Fruit fly (Drosophila melanogaster) whole organism, embryonic: Measurements from ENCODE around the gene dysf.
A peak's percentile ranks its signal among the peaks of the same experiment; 100 is the strongest.

Experiments used
- Aef1 ChIP-seq: fragments of 200-800 bp; sonication (Bioruptor generic); IDR thresholded peaks from 3 replicates; pipeline ENCODE4 v1.3.6; 2022; ENCODE audit warnings: missing biosample characterization, missing genetic modification characterization
- Asciz ChIP-seq: fragments of 200-800 bp; sonication (Bioruptor generic); optimal IDR thresholded peaks from 2 replicates; lab custom pipeline; 2017; ENCODE audit warnings: missing biosample characterization, mild to moderate bottlenecking, missing genetic modification characterization, missing genetic modification reagents
- B-H2 ChIP-seq: fragments of 200-800 bp; sonication (Bioruptor generic); optimal IDR thresholded peaks from 2 replicates; lab custom pipeline; 2018; ENCODE audit warnings: missing biosample characterization, mild to moderate bottlenecking, missing genetic modification characterization
- C15 ChIP-seq: fragments of 200-800 bp; sonication (Bioruptor generic); IDR thresholded peaks from 3 replicates; pipeline ENCODE4 v1.3.6; 2022; ENCODE audit warnings: missing biosample characterization, missing genetic modification characterization
- CG12071 ChIP-seq: fragments of 200-800 bp; sonication (Bioruptor generic); optimal IDR thresholded peaks from 3 replicates; lab custom pipeline; 2018; ENCODE audit warnings: missing biosample characterization, mild to moderate bottlenecking, missing genetic modification characterization
- CG12659 ChIP-seq: fragments of 200-800 bp; sonication (Bioruptor generic); optimal IDR thresholded peaks from 3 replicates; lab custom pipeline; 2017; ENCODE audit warnings: mild to moderate bottlenecking, missing biosample characterization, missing genetic modification reagents, missing genetic modification characterization
- CG15601 ChIP-seq: fragments of 200-800 bp; sonication (Bioruptor generic); optimal IDR thresholded peaks from 3 replicates; lab custom pipeline; 2019; ENCODE audit warnings: missing biosample characterization, mild to moderate bottlenecking, missing genetic modification characterization, moderate library complexity
- CG17385 ChIP-seq: fragments of 200-800 bp; sonication (Bioruptor generic); optimal IDR thresholded peaks from 3 replicates; lab custom pipeline; 2018; ENCODE audit warnings: missing biosample characterization, mild to moderate bottlenecking, missing genetic modification characterization
- CG17912 ChIP-seq: fragments of 200-800 bp; sonication (Bioruptor generic); optimal IDR thresholded peaks from 2 replicates; lab custom pipeline; 2018; ENCODE audit warnings: missing biosample characterization, mild to moderate bottlenecking, missing genetic modification characterization
- CG18619 ChIP-seq: fragments of 200-800 bp; sonication (Bioruptor generic); optimal IDR thresholded peaks from 3 replicates; lab custom pipeline; 2017; ENCODE audit warnings: missing biosample characterization, mild to moderate bottlenecking, missing genetic modification characterization
- CG31224 ChIP-seq: fragments of 200-800 bp; sonication (Bioruptor generic); IDR thresholded peaks from 2 replicates; pipeline ENCODE4 v1.3.6; 2022; ENCODE audit warnings: missing biosample characterization, missing genetic modification characterization
- CG32772 ChIP-seq: fragments of 200-800 bp; sonication (Bioruptor generic); IDR thresholded peaks from 2 replicates; pipeline ENCODE4 v1.3.6; 2022; ENCODE audit warnings: missing biosample characterization, missing genetic modification characterization
- CG3838 ChIP-seq: fragments of 200-800 bp; sonication (Bioruptor generic); optimal IDR thresholded peaks from 3 replicates; lab custom pipeline; 2016; ENCODE audit warnings: missing biosample characterization, missing genetic modification characterization
- CG6254 ChIP-seq: fragments of 200-800 bp; sonication (Bioruptor generic); optimal IDR thresholded peaks from 3 replicates; lab custom pipeline; 2017; ENCODE audit warnings: mild to moderate bottlenecking, missing biosample characterization, missing genetic modification reagents, missing genetic modification characterization
- CG6272 ChIP-seq: fragments of 200-800 bp; sonication (Bioruptor generic); IDR thresholded peaks from 2 replicates; pipeline ENCODE4 v1.3.6; 2022; ENCODE audit warnings: missing biosample characterization, missing genetic modification characterization
- CG6654 ChIP-seq: fragments of 200-800 bp; sonication (Bioruptor generic); optimal IDR thresholded peaks from 2 replicates; lab custom pipeline; 2017; ENCODE audit warnings: missing biosample characterization, mild to moderate bottlenecking, missing genetic modification characterization
- CG6689 ChIP-seq: fragments of 200-800 bp; sonication (Bioruptor generic); IDR thresholded peaks from 2 replicates; pipeline ENCODE4 v1.3.6; 2022; ENCODE audit warnings: missing biosample characterization, missing genetic modification characterization
- CG8478 ChIP-seq: fragments of >200 bp; optimal IDR thresholded peaks from 2 replicates; lab custom pipeline; 2018
- D19A ChIP-seq: fragments of 200-800 bp; optimal IDR thresholded peaks from 3 replicates; lab custom pipeline; 2019; ENCODE audit warnings: missing biosample characterization, mild to moderate bottlenecking, missing genetic modification characterization, moderate library complexity
- D19B ChIP-seq: fragments of 200-800 bp; sonication (Bioruptor generic); optimal IDR thresholded peaks from 2 replicates; lab custom pipeline; 2017; ENCODE audit warnings: missing biosample characterization, mild to moderate bottlenecking, missing genetic modification characterization
- Drgx ChIP-seq: fragments of 200-800 bp; sonication (Bioruptor generic); IDR thresholded peaks from 2 replicates; pipeline ENCODE4 v1.3.6; 2022; ENCODE audit warnings: missing biosample characterization, missing genetic modification characterization
- E2f1 ChIP-seq: fragments of 200-800 bp; sonication (Bioruptor generic); IDR thresholded peaks from 2 replicates; pipeline ENCODE4 v1.3.6; 2022; ENCODE audit warnings: missing biosample characterization, missing genetic modification characterization
- Ets65A ChIP-seq: fragments of 200-800 bp; sonication (Bioruptor generic); peaks from one replicate; lab custom pipeline; 2016; ENCODE audit warnings: missing biosample characterization, missing genetic modification characterization
- Hand ChIP-seq: fragments of 200-800 bp; sonication (Bioruptor generic); optimal IDR thresholded peaks from 2 replicates; lab custom pipeline; 2017; ENCODE audit warnings: mild to moderate bottlenecking, missing biosample characterization, missing genetic modification reagents, missing genetic modification characterization
- Hmr ChIP-seq: fragments of 200-800 bp; sonication (Bioruptor generic); optimal IDR thresholded peaks from 3 replicates; lab custom pipeline; 2017; ENCODE audit warnings: mild to moderate bottlenecking, missing biosample characterization, missing genetic modification reagents, missing genetic modification characterization
- Hr51 ChIP-seq, 2 experiments: fragments of 200-800 bp; sonication (Bioruptor generic); optimal IDR thresholded peaks; 2 replicates in 1 of 2; 3 replicates in 1 of 2; lab custom pipeline; 2016 to 2018; ENCODE audit warnings: missing biosample characterization in 2 of 2, missing genetic modification characterization in 2 of 2, mild to moderate bottlenecking in 1 of 2, moderate library complexity in 1 of 2
- Hsf ChIP-seq: fragments of 200-800 bp; sonication (Bioruptor generic); optimal IDR thresholded peaks from 3 replicates; lab custom pipeline; 2016; ENCODE audit warnings: missing biosample characterization, missing genetic modification characterization
- Meics ChIP-seq: fragments of 200-800 bp; sonication (Bioruptor generic); optimal IDR thresholded peaks from 2 replicates; lab custom pipeline; 2017; ENCODE audit warnings: missing biosample characterization, mild to moderate bottlenecking, missing genetic modification characterization
- Nf-YC ChIP-seq: fragments of 200-800 bp; optimal IDR thresholded peaks from 3 replicates; lab custom pipeline; 2019; ENCODE audit warnings: missing biosample characterization, mild to moderate bottlenecking, missing genetic modification characterization, moderate library complexity
- PHDP ChIP-seq: fragments of 200-800 bp; sonication (Bioruptor generic); optimal IDR thresholded peaks from 3 replicates; lab custom pipeline; 2018; ENCODE audit warnings: missing biosample characterization, mild to moderate bottlenecking, missing genetic modification characterization, moderate library complexity
- Pdp1 ChIP-seq, 2 experiments: fragments of 200-800 bp; sonication (Bioruptor generic); optimal IDR thresholded peaks; 3 replicates each; lab custom pipeline; 2016; ENCODE audit warnings: missing biosample characterization in 2 of 2, missing genetic modification characterization in 2 of 2, mild to moderate bottlenecking in 1 of 2, moderate library complexity in 1 of 2
- Sin3A ChIP-seq: fragments of >200 bp; optimal IDR thresholded peaks from 2 replicates; lab custom pipeline; 2018
- Sox102F ChIP-seq: fragments of 200-800 bp; sonication (Bioruptor generic); optimal IDR thresholded peaks from 2 replicates; lab custom pipeline; 2018; ENCODE audit warnings: missing biosample characterization, mild to moderate bottlenecking, missing genetic modification characterization, moderate library complexity
- ac ChIP-seq: fragments of 200-800 bp; sonication (Bioruptor generic); optimal IDR thresholded peaks from 3 replicates; lab custom pipeline; 2017; ENCODE audit warnings: missing biosample characterization, mild to moderate bottlenecking, missing genetic modification characterization
- bcd ChIP-seq: fragments of 200-800 bp; sonication (Bioruptor generic); optimal IDR thresholded peaks from 2 replicates; lab custom pipeline; 2017; ENCODE audit warnings: missing biosample characterization, mild to moderate bottlenecking, missing genetic modification characterization
- dan ChIP-seq: fragments of 200-800 bp; sonication (Bioruptor generic); IDR thresholded peaks from 2 replicates; pipeline ENCODE4 v1.3.6; 2022; ENCODE audit warnings: missing biosample characterization, missing genetic modification characterization
- danr ChIP-seq: fragments of 200-800 bp; sonication (Bioruptor generic); IDR thresholded peaks from 2 replicates; pipeline ENCODE4 v1.3.6; 2022; ENCODE audit warnings: missing biosample characterization, missing genetic modification characterization
- dmrt99B ChIP-seq: fragments of 200-800 bp; sonication (Bioruptor generic); optimal IDR thresholded peaks from 2 replicates; lab custom pipeline; 2018; ENCODE audit warnings: missing biosample characterization, mild to moderate bottlenecking, missing genetic modification characterization, moderate library complexity
- eve ChIP-seq, 2 experiments: fragments of >200 bp; optimal IDR thresholded peaks; 2 replicates each; lab custom pipeline; 2017; ENCODE audit warnings: missing biosample characterization in 2 of 2, missing genetic modification characterization in 2 of 2
- ham ChIP-seq: fragments of 200-800 bp; sonication (Bioruptor generic); IDR thresholded peaks from 2 replicates; pipeline ENCODE4 v1.3.6; 2022; ENCODE audit warnings: missing biosample characterization, missing genetic modification characterization
- hb ChIP-seq: fragments of 200-800 bp; sonication (Bioruptor generic); IDR thresholded peaks from 3 replicates; pipeline ENCODE4 v1.3.6; 2022; ENCODE audit warnings: missing biosample characterization, missing genetic modification characterization; ENCODE audit not compliant: partially characterized antibody
- hth ChIP-seq: fragments of >200 bp; optimal IDR thresholded peaks from 2 replicates; lab custom pipeline; 2017; ENCODE audit warnings: inconsistent platforms
- otp ChIP-seq: fragments of 200-800 bp; sonication (Bioruptor generic); IDR thresholded peaks from 3 replicates; pipeline ENCODE4, ENCODE4 v1.3.6; 2022; ENCODE audit warnings: missing biosample characterization, missing genetic modification characterization
- pan ChIP-seq, 4 experiments: fragments of >200 bp in 3 of 4; fragments of 200-800 bp in 1 of 4; sonication (Bioruptor generic) in 1 of 4; optimal IDR thresholded peaks in 3 of 4; IDR thresholded peaks in 1 of 4; 2 replicates each; pipeline versions ENCODE4 v1.3.6 to Lab custom; 2017 to 2022; ENCODE audit warnings: missing biosample characterization in 2 of 4, missing genetic modification characterization in 2 of 4, mixed read lengths in 1 of 4
- pum ChIP-seq: fragments of 200-800 bp; sonication (Bioruptor generic); optimal IDR thresholded peaks from 2 replicates; lab custom pipeline; 2016; ENCODE audit warnings: missing biosample characterization, missing genetic modification characterization
- slp2 ChIP-seq: fragments of 200-800 bp; sonication (Bioruptor generic); optimal IDR thresholded peaks from 2 replicates; lab custom pipeline; 2016; ENCODE audit warnings: missing biosample characterization, missing genetic modification characterization
- tio ChIP-seq: fragments of 200-800 bp; sonication (Bioruptor generic); optimal IDR thresholded peaks from 2 replicates; lab custom pipeline; 2017; ENCODE audit warnings: missing biosample characterization, missing genetic modification characterization, inconsistent platforms
- tll ChIP-seq, 2 experiments: fragments of 200-800 bp in 1 of 2; fragments of >200 bp in 1 of 2; sonication (Bioruptor generic) in 1 of 2; optimal IDR thresholded peaks; 2 replicates each; lab custom pipeline; 2017 to 2019; ENCODE audit warnings: missing biosample characterization in 2 of 2, missing genetic modification characterization in 2 of 2, mild to moderate bottlenecking in 1 of 2, moderate library complexity in 1 of 2
- tna ChIP-seq: fragments of 200-800 bp; sonication (Bioruptor generic); IDR thresholded peaks from 2 replicates; pipeline ENCODE4 v1.3.6; 2022; ENCODE audit warnings: missing biosample characterization, missing genetic modification characterization; ENCODE audit not compliant: partially characterized antibody
- trh ChIP-seq: fragments of 200-800 bp; sonication (Bioruptor generic); optimal IDR thresholded peaks from 2 replicates; lab custom pipeline; 2016; ENCODE audit warnings: missing biosample characterization, missing genetic modification characterization

dysf gene

dm6 chr3R:26055214-26055632 lies 43.3 kb downstream of the dysf start, which contains the start of gene Cmpk (continued):
- TF ChIP-seq Hand (GFP tag; lab: Kevin White, UChicago) (peak; percentile 26), CG6254 (peak; percentile 86), CG3838 (GFP tag; lab: Kevin White, UChicago) (no peak), dan (GFP tag; lab: Robert Waterston, UW) (no peak), E2f1 (GFP tag; lab: Robert Waterston, UW) (peak; percentile 70), Hr51 (GFP tag; optimal IDR thresholded peaks at IDR 0.05; lab: Kevin White, UChicago) (peak; percentile 38 to 56), Hsf (GFP tag; lab: Kevin White, UChicago) (peak; percentile 54), D19B (peak; percentile 21), slp2 (no peak), CG31224 (GFP tag; lab: Robert Waterston, UW) (peak; percentile 26; the same call in 1 of the 2 replicates), PHDP (peak; percentile 63), hb (GFP tag; lab: Robert Waterston, UW) (no peak), D19A (peak; percentile 32), hth (lab: Kevin White, UChicago) (no peak), CG12071 (GFP tag; lab: Kevin White, UChicago) (no peak), bcd (peak; percentile 83), ham (GFP tag; lab: Robert Waterston, UW) (no peak), B-H2 (peak; percentile 92), CG12659 (GFP tag; lab: Kevin White, UChicago) (peak; percentile 90), Hmr (GFP tag; lab: Kevin White, UChicago) (peak; percentile 91), eve (GFP tag; optimal IDR thresholded peaks at IDR 0.05; lab: Kevin White, UChicago) (no peak), dmrt99B (peak; percentile 63), pan (optimal IDR thresholded peaks at IDR 0.05; lab: Kevin White, UChicago) (no peak), pan (GFP tag; optimal IDR thresholded peaks at IDR 0.05 in 1 of 2, IDR thresholded peaks at IDR 0.05 in 1 of 2) (peak in 1 of 2 experiments; percentile 50), C15 (GFP tag; lab: Robert Waterston, UW) (no peak), Ets65A (GFP tag; lab: Kevin White, UChicago) (peak; percentile 86), Asciz (GFP tag; lab: Kevin White, UChicago) (peak; percentile 68), Pdp1 (GFP tag; optimal IDR thresholded peaks at IDR 0.05; lab: Kevin White, UChicago) (peak in 1 of 2 experiments; percentile 94), ac (GFP tag; lab: Kevin White, UChicago) (peak; percentile 58), CG32772 (GFP tag; lab: Robert Waterston, UW) (no peak), otp (GFP tag; lab: Robert Waterston, UW) (peak; percentile 26; the same call in 1 of the 3 replicates), CG6654 (GFP tag; lab: Kevin White, UChicago) (peak; percentile 42), Nf-YC (peak; percentile 57), CG17912 (GFP tag; lab: Kevin White, UChicago) (peak; percentile 89), CG18619 (GFP tag; lab: Kevin White, UChicago) (peak; percentile 84), CG17385 (GFP tag; lab: Kevin White, UChicago) (peak; percentile 80), Drgx (GFP tag; lab: Robert Waterston, UW) (no peak), pum (GFP tag; lab: Kevin White, UChicago) (no peak), Sox102F (no peak), Aef1 (peak; percentile 12; the same call in 1 of the 3 replicates), danr (GFP tag; lab: Robert Waterston, UW) (0 out of 2 replicates have a peak, but pooled peaks have one; percentile 27), CG6272 (peak; percentile 19; the same call in 1 of the 2 replicates), tll (GFP tag; optimal IDR thresholded peaks at IDR 0.05; lab: Kevin White, UChicago) (no peak), CG6689 (GFP tag; lab: Robert Waterston, UW) (peak; percentile 99), trh (GFP tag; lab: Kevin White, UChicago) (no peak), Meics (GFP tag; lab: Kevin White, UChicago) (peak; percentile 84), CG15601 (tag; lab: Kevin White, UChicago) (peak; percentile 97), Sin3A (no peak), tio (GFP tag; lab: Kevin White, UChicago) (no peak), CG8478 (lab: Kevin White, UChicago) (no peak), tna (GFP tag; lab: Robert Waterston, UW) (0 out of 2 replicates have a peak, but pooled peaks have one; percentile 28)
